Worm (Caenorhabditis elegans): ENCODE results near the gene R09F10.3.

The R09F10.3 gene

ce11 chrX:8340393-8340792, 46.0 kb downstream of the R09F10.3 start, which contains the start of gene F55E10.2:
F55E10.2 (plus strand) TSS chrX:8340693.
- TF ChIP-seq lin-26 (GFP tag; IDR thresholded peaks at IDR 0.05) (no peak), unc-130 (GFP tag; optimal IDR thresholded peaks at IDR 0.05) (no peak), lin-40 (tag; optimal IDR thresholded peaks at IDR 0.05) (no peak), ztf-3 (GFP tag; optimal IDR thresholded peaks at IDR 0.05) (no peak), rpc-1 (optimal IDR thresholded peaks at IDR 0.05) (no peak), rpc-1 (tag; optimal IDR thresholded peaks at IDR 0.05) (no peak), lin-35 (GFP tag; optimal IDR thresholded peaks at IDR 0.05) (no peak), snpc-1.1 (tag; optimal IDR thresholded peaks at IDR 0.05; ENCODE audit: insufficient read depth) (no peak), F23B12.7 (tag; optimal IDR thresholded peaks at IDR 0.05; ENCODE audit: insufficient read depth) (no peak), madf-8 (GFP tag; conservative IDR thresholded peaks at IDR 0.05) (no peak), xnd-1 (tag; optimal IDR thresholded peaks at IDR 0.05) (no peak), lsl-1 (GFP tag; optimal IDR thresholded peaks at IDR 0.05) (no peak), K12H6.12 (tag; optimal IDR thresholded peaks at IDR 0.05) (no peak), C06A6.2 (GFP tag; conservative IDR thresholded peaks at IDR 0.05) (no peak)

- TF ChIP-seq mes-4 (tag; optimal IDR thresholded peaks at IDR 0.05) = no peak
- no peak for TF ChIP-seq Y79H2A.3 (GFP tag; conservative IDR thresholded peaks at IDR 0.05)
Measured at ce11 chrX:8341675-8342074, 47.2 kb downstream of the R09F10.3 start, which contains the start of gene F55E10.1. F55E10.1 (plus strand) TSS chrX:8341975.

ce11 chrX:8346248-8346647, 51.8 kb downstream of the R09F10.3 start, which contains the start of gene drd-5:
drd-5 (minus strand) TSS chrX:8346348.
- TF ChIP-seq ekl-4 (GFP tag; IDR thresholded peaks at IDR 0.05) (no peak), F52B5.7 (tag; optimal IDR thresholded peaks at IDR 0.05) (no peak), snpc-1.3 (tag; optimal IDR thresholded peaks at IDR 0.05; ENCODE audit: insufficient read depth) (no peak), nhr-120 (GFP tag; IDR thresholded peaks at IDR 0.05) (no peak), aptf-3 (GFP tag; IDR thresholded peaks at IDR 0.05) (no peak), him-1 (tag; optimal IDR thresholded peaks at IDR 0.05) (no peak), snpc-4 (GFP tag; optimal IDR thresholded peaks at IDR 0.05) (no peak), snpc-4 (tag; optimal IDR thresholded peaks at IDR 0.05) (no peak), lsy-27 (tag; optimal IDR thresholded peaks at IDR 0.05; ENCODE audit: borderline replicate concordance, insufficient read depth) (no peak)
